Fruit fly (Drosophila melanogaster): ENCODE data around the gene gNacalpha.

Gene gNacalpha

dm6 chr2L:1057513-1057912 lies 20.5 kb downstream of the gNacalpha start:
- TF ChIP-seq Ets98B (GFP tag; IDR thresholded peaks at IDR 0.05), result no peak
- TF ChIP-seq CG8159 (tag; optimal IDR thresholded peaks at IDR 0.05), result no peak
- TF ChIP-seq D1 (tag; optimal IDR thresholded peaks at IDR 0.05), result no peak
- no peak for TF ChIP-seq CG34367 (tag; optimal IDR thresholded peaks at IDR 0.05)
- TF ChIP-seq CG14655 (GFP tag; optimal IDR thresholded peaks at IDR 0.05), result no peak
- no peak for TF ChIP-seq CG32121 (GFP tag; IDR thresholded peaks at IDR 0.05)
- no peak for TF ChIP-seq gl (tag; optimal IDR thresholded peaks at IDR 0.05)
- no peak for TF ChIP-seq EcR (GFP tag; optimal IDR thresholded peaks at IDR 0.05)
- TF ChIP-seq CG17806 (tag; optimal IDR thresholded peaks at IDR 0.05), result no peak
- no peak for TF ChIP-seq CG9948 (tag; optimal IDR thresholded peaks at IDR 0.05)
- TF ChIP-seq Snoo (tag; optimal IDR thresholded peaks at IDR 0.05), result no peak
- no peak for TF ChIP-seq rn (GFP tag; IDR thresholded peaks at IDR 0.05)
- TF ChIP-seq fd96Ca (GFP tag; IDR thresholded peaks at IDR 0.05), result no peak
- TF ChIP-seq CG12605 (GFP tag; IDR thresholded peaks at IDR 0.05), result no peak
- no peak for TF ChIP-seq CG8301 (tag; optimal IDR thresholded peaks at IDR 0.05)
- TF ChIP-seq CG13204 (GFP tag; optimal IDR thresholded peaks at IDR 0.05), result no peak
- no peak for TF ChIP-seq Pif1A (GFP tag; optimal IDR thresholded peaks at IDR 0.05)
- TF ChIP-seq Pif1B (GFP tag; optimal IDR thresholded peaks at IDR 0.05), result no peak

DNA sequence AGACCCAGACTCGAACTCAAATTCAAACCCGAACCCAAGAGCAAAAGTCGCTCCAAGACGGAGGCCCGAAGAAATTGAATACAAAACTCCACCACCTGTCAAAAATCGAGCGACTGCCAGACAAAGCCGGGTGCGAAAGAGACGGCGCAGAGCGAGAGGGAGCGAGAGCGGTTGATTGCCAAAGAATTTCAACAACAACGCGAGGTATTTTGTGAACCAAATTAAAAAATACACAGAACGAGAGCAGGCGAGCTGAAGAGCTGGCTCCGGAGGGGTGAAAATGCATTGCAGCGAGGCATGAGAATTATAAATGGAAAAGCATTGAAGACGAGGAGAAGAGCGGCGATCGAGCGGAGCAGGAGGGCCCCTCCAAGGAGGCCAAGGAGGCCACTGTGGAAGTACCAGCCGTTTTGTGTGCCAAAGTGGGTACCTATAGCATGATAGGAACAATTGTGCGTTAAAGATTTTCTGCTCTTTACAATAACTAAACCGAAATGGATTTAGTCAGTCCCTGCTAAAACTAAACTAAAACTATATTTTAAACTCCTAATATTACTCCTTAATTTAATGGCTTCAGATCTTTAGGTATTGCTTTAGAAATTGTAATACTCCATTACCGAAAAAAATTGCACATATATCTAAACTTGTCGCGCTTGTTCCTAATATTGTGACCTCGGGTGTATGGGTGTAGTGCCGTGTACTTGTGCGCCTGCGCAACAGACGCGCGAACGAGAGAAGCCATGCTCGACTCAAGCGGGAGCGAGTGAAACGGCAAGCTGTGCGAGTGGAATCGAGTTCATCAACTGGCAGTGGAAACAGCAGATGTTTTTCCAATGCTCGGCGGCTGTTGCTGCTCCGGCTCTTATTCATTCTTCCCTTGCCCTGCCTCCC lies 25.7 kb downstream of the gNacalpha start:
- TF ChIP-seq fd96Ca (GFP tag; IDR thresholded peaks at IDR 0.05) (no peak; the same call in 2 of the 3 replicates), CG32121 (GFP tag; IDR thresholded peaks at IDR 0.05) (peak; percentile 10; the same call in 1 of the 2 replicates), gl (tag; optimal IDR thresholded peaks at IDR 0.05) (peak; percentile 51), CG10348 (GFP tag; IDR thresholded peaks at IDR 0.05) (no peak), CG15710 (tag; optimal IDR thresholded peaks at IDR 0.05) (peak; percentile 76), CG12605 (GFP tag; IDR thresholded peaks at IDR 0.05) (0 out of 2 replicates have a peak, but pooled peaks have one; percentile 14), CG8159 (tag; optimal IDR thresholded peaks at IDR 0.05) (peak; percentile 85), D1 (tag; optimal IDR thresholded peaks at IDR 0.05) (peak; percentile 44), Pif1B (GFP tag; optimal IDR thresholded peaks at IDR 0.05) (peak; percentile 47), CG17806 (tag; optimal IDR thresholded peaks at IDR 0.05) (peak; percentile 63), CG34367 (tag; optimal IDR thresholded peaks at IDR 0.05) (peak; percentile 66), CG13204 (GFP tag; optimal IDR thresholded peaks at IDR 0.05) (peak; percentile 43), Pif1A (GFP tag; optimal IDR thresholded peaks at IDR 0.05) (peak; percentile 66), CG8301 (tag; optimal IDR thresholded peaks at IDR 0.05) (peak; percentile 57), Ets98B (GFP tag; IDR thresholded peaks at IDR 0.05) (no peak), rn (GFP tag; IDR thresholded peaks at IDR 0.05) (no peak), CG9948 (tag; optimal IDR thresholded peaks at IDR 0.05) (peak; percentile 68), EcR (GFP tag; optimal IDR thresholded peaks at IDR 0.05) (peak; percentile 1), Snoo (tag; optimal IDR thresholded peaks at IDR 0.05) (peak; percentile 68), CG14655 (GFP tag; optimal IDR thresholded peaks at IDR 0.05) (peak; percentile 69), CG4496 (GFP tag; IDR thresholded peaks at IDR 0.05) (peak; percentile 9; the same call in 1 of the 3 replicates)

DNA sequence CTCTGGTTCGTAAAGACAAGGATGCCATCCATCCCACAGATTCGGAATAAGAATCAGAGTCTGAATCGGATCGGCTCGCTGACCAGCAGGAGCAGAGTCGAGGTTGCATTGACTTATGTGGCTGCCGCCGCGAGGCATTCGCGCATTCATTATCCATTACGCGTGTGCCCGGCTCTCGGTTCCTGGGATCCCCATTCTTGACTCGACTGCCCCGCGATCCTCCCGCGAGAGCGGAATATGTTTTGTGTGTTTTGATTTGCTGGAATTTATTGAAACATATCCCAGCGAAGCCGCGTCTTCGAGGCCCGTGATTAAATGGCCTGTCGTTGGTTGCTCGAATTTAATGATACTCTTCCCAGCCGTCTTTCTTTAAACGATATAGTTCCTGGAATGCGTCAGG lies 26.6 kb downstream of the gNacalpha start:
- no peak for TF ChIP-seq CG32121 (GFP tag; IDR thresholded peaks at IDR 0.05)
- TF ChIP-seq CG15710 (tag; optimal IDR thresholded peaks at IDR 0.05), result no peak
- TF ChIP-seq CG4496 (GFP tag; IDR thresholded peaks at IDR 0.05), result no peak
- TF ChIP-seq rn (GFP tag; IDR thresholded peaks at IDR 0.05), result no peak
- no peak for TF ChIP-seq Pif1A (GFP tag; optimal IDR thresholded peaks at IDR 0.05)
- TF ChIP-seq CG9948 (tag; optimal IDR thresholded peaks at IDR 0.05), result no peak
- no peak for TF ChIP-seq CG14655 (GFP tag; optimal IDR thresholded peaks at IDR 0.05)
- TF ChIP-seq fd96Ca (GFP tag; IDR thresholded peaks at IDR 0.05), result no peak
- TF ChIP-seq gl (tag; optimal IDR thresholded peaks at IDR 0.05), result no peak
- no peak for TF ChIP-seq CG8301 (tag; optimal IDR thresholded peaks at IDR 0.05)
- TF ChIP-seq CG17806 (tag; optimal IDR thresholded peaks at IDR 0.05), result no peak
- no peak for TF ChIP-seq CG34367 (tag; optimal IDR thresholded peaks at IDR 0.05)
- TF ChIP-seq Ets98B (GFP tag; IDR thresholded peaks at IDR 0.05), result no peak

DNA sequence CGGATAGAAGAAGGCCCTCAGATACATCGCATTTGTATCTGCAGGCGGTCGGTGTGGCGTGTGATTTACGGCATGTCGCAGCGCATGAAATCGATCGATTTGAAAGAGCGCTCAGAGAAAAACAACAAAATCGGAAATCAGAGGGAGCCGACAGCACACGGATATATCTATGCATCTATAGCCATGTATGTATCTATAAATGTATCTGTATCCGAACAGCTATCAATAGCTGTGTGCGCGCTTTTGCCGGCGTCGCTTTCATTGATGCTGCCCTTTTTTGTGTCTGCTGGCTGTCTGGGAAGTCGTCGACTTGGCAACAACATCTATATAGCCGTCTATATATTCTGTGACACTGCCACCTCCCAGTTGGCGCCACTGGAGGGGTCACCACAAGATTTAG lies 27.5 kb downstream of the gNacalpha start:
- no peak for TF ChIP-seq CG17806 (tag; optimal IDR thresholded peaks at IDR 0.05)
- no peak for TF ChIP-seq CG8301 (tag; optimal IDR thresholded peaks at IDR 0.05)
- TF ChIP-seq Ets98B (GFP tag; IDR thresholded peaks at IDR 0.05), result no peak
- no peak for TF ChIP-seq CG9948 (tag; optimal IDR thresholded peaks at IDR 0.05)
- TF ChIP-seq Pif1A (GFP tag; optimal IDR thresholded peaks at IDR 0.05), result no peak
- no peak for TF ChIP-seq CG13204 (GFP tag; optimal IDR thresholded peaks at IDR 0.05)
- TF ChIP-seq CG34367 (tag; optimal IDR thresholded peaks at IDR 0.05), result no peak
- no peak for TF ChIP-seq CG8159 (tag; optimal IDR thresholded peaks at IDR 0.05)
- no peak for TF ChIP-seq CG10348 (GFP tag; IDR thresholded peaks at IDR 0.05)
- no peak for TF ChIP-seq CG4496 (GFP tag; IDR thresholded peaks at IDR 0.05)
- no peak for TF ChIP-seq CG12605 (GFP tag; IDR thresholded peaks at IDR 0.05)
- TF ChIP-seq fd96Ca (GFP tag; IDR thresholded peaks at IDR 0.05), result no peak
- TF ChIP-seq rn (GFP tag; IDR thresholded peaks at IDR 0.05), result no peak

DNA sequence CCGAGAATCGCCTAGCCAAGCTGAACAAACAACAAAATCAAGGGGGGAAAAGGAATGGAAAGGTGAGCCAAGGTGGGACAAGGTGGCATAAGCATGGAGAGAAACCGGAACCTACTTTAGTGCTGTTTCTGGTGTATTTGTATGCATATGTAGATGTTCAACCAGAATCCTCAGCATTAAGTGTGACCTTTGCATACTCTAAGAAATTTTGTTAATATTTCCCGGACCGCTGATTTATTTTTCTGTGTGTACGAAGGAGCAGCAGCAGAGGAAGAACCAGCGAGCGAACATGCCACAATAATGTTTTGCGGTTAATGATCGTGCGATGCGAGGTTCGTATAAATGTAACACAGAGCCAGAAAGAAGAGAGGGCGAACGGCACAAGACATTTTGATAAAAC lies 28.0 kb downstream of the gNacalpha start:
- TF ChIP-seq Pif1B (GFP tag; optimal IDR thresholded peaks at IDR 0.05) (peak; percentile 65), CG14655 (GFP tag; optimal IDR thresholded peaks at IDR 0.05) (peak; percentile 81), Pif1A (GFP tag; optimal IDR thresholded peaks at IDR 0.05) (peak; percentile 80), D1 (tag; optimal IDR thresholded peaks at IDR 0.05) (no peak), CG17806 (tag; optimal IDR thresholded peaks at IDR 0.05) (peak; percentile 84), CG9948 (tag; optimal IDR thresholded peaks at IDR 0.05) (peak; percentile 84), CG13204 (GFP tag; optimal IDR thresholded peaks at IDR 0.05) (peak; percentile 60), CG15710 (tag; optimal IDR thresholded peaks at IDR 0.05) (peak; percentile 86), CG4496 (GFP tag; IDR thresholded peaks at IDR 0.05) (peak; percentile 83), CG8301 (tag; optimal IDR thresholded peaks at IDR 0.05) (peak; percentile 71), Snoo (tag; optimal IDR thresholded peaks at IDR 0.05) (peak; percentile 78), CG12605 (GFP tag; IDR thresholded peaks at IDR 0.05) (peak; percentile 59; the same call in 1 of the 2 replicates), EcR (GFP tag; optimal IDR thresholded peaks at IDR 0.05) (peak; percentile 57), fd96Ca (GFP tag; IDR thresholded peaks at IDR 0.05) (peak; percentile 80), Ets98B (GFP tag; IDR thresholded peaks at IDR 0.05) (peak; percentile 39), CG8159 (tag; optimal IDR thresholded peaks at IDR 0.05) (peak; percentile 77), rn (GFP tag; IDR thresholded peaks at IDR 0.05) (0 out of 2 replicates have a peak, but pooled peaks have one; percentile 4), CG32121 (GFP tag; IDR thresholded peaks at IDR 0.05) (peak; percentile 28; the same call in 1 of the 2 replicates), gl (tag; optimal IDR thresholded peaks at IDR 0.05) (peak; percentile 69), CG10348 (GFP tag; IDR thresholded peaks at IDR 0.05) (no peak), CG34367 (tag; optimal IDR thresholded peaks at IDR 0.05) (peak; percentile 81)
